Fruit fly (Drosophila melanogaster) whole organism, pupa: ENCODE results near the gene CG45073.
A peak's percentile ranks its signal among the peaks of the same experiment; 100 is the strongest.

ENCODE experiments used
- CG10348 ChIP-seq: fragments of 200-800 bp; sonication (Bioruptor generic); IDR thresholded peaks from 2 replicates; pipeline ENCODE4 v1.3.6; 2022; ENCODE audit warnings: missing biosample characterization, missing genetic modification characterization
- CG14655 ChIP-seq: fragments of 200-800 bp; sonication (Bioruptor generic); optimal IDR thresholded peaks from 3 replicates; lab custom pipeline; 2017; ENCODE audit warnings: mild to moderate bottlenecking, missing biosample characterization, missing genetic modification reagents, missing genetic modification characterization
- CG15710 ChIP-seq: fragments of 200-800 bp; sonication (Bioruptor generic); optimal IDR thresholded peaks from 2 replicates; lab custom pipeline; 2018; ENCODE audit warnings: missing biosample characterization, mild to moderate bottlenecking, missing genetic modification characterization, moderate library complexity
- CG17806 ChIP-seq: fragments of 200-800 bp; sonication (Bioruptor generic); optimal IDR thresholded peaks from 2 replicates; lab custom pipeline; 2018; ENCODE audit warnings: missing biosample characterization, mild to moderate bottlenecking, missing genetic modification characterization, moderate library complexity
- CG32121 ChIP-seq: fragments of 200-800 bp; sonication (Bioruptor generic); IDR thresholded peaks from 2 replicates; pipeline ENCODE4 v1.3.6; 2022; ENCODE audit warnings: missing biosample characterization, missing genetic modification characterization
- CG34367 ChIP-seq: fragments of 200-800 bp; sonication (Bioruptor generic); optimal IDR thresholded peaks from 2 replicates; lab custom pipeline; 2018; ENCODE audit warnings: missing biosample characterization, mild to moderate bottlenecking, missing genetic modification characterization
- CG8301 ChIP-seq: fragments of 200-800 bp; sonication (Bioruptor generic); optimal IDR thresholded peaks from 2 replicates; lab custom pipeline; 2018; ENCODE audit warnings: missing biosample characterization, mild to moderate bottlenecking, missing genetic modification characterization
- EcR ChIP-seq: fragments of 200-800 bp; sonication (Bioruptor generic); optimal IDR thresholded peaks from 3 replicates; lab custom pipeline; 2019; ENCODE audit warnings: missing biosample characterization, missing genetic modification characterization, mild to moderate bottlenecking, moderate library complexity, missing genetic modification reagents
- Ets98B ChIP-seq: fragments of 200-800 bp; sonication (Bioruptor generic); IDR thresholded peaks from 2 replicates; pipeline ENCODE4 v1.3.6; 2022; ENCODE audit warnings: missing biosample characterization, missing genetic modification characterization
- Pif1B ChIP-seq: fragments of 200-800 bp; sonication (Bioruptor generic); optimal IDR thresholded peaks from 3 replicates; lab custom pipeline; 2016; ENCODE audit warnings: missing biosample characterization, missing genetic modification characterization
- Snoo ChIP-seq: fragments of 200-800 bp; sonication (Bioruptor generic); optimal IDR thresholded peaks from 3 replicates; lab custom pipeline; 2017; ENCODE audit warnings: missing biosample characterization, mild to moderate bottlenecking, missing genetic modification characterization, inconsistent platforms
- fd96Ca ChIP-seq: fragments of 200-800 bp; sonication (Bioruptor generic); IDR thresholded peaks from 3 replicates; pipeline ENCODE4 v1.3.6; 2022; ENCODE audit warnings: missing biosample characterization, missing genetic modification characterization
- gl ChIP-seq: fragments of 200-800 bp; sonication (Bioruptor generic); optimal IDR thresholded peaks from 2 replicates; lab custom pipeline; 2018; ENCODE audit warnings: missing biosample characterization, mild to moderate bottlenecking, missing genetic modification characterization
- rn ChIP-seq: fragments of 200-800 bp; sonication (Bioruptor generic); IDR thresholded peaks from 2 replicates; pipeline ENCODE4 v1.3.6; 2022; ENCODE audit warnings: missing biosample characterization, missing genetic modification characterization

- TF ChIP-seq CG14655 (GFP tag; lab: Kevin White, UChicago) (no peak), CG32121 (GFP tag; lab: Robert Waterston, UW) (no peak), gl (no peak), EcR (GFP tag; lab: Kevin White, UChicago) (no peak), fd96Ca (GFP tag; lab: Robert Waterston, UW) (no peak), CG10348 (GFP tag; lab: Robert Waterston, UW) (no peak), CG8301 (tag; lab: Kevin White, UChicago) (no peak), rn (GFP tag; lab: Robert Waterston, UW) (no peak), Pif1B (GFP tag; lab: Kevin White, UChicago) (no peak), CG15710 (tag; lab: Kevin White, UChicago) (no peak), CG34367 (tag; lab: Kevin White, UChicago) (no peak), Ets98B (peak; percentile 32; the same call in 1 of the 2 replicates), CG17806 (tag; lab: Kevin White, UChicago) (no peak), Snoo (no peak)
Measured at dm6 chr3R:30163228-30163627, 38.7 kb upstream of the CG45073 start.
